Worm (Caenorhabditis elegans): Measurements from ENCODE around the gene C06B8.2.

Gene C06B8.2

ce11 chrV:15511613-15512216 lies 33.2 kb upstream of the C06B8.2 start, which contains the start of gene rpl-38 (continued):
- TF ChIP-seq ceh-9 (tag; optimal IDR thresholded peaks at IDR 0.05): no peak
- TF ChIP-seq C08G9.2 (tag; optimal IDR thresholded peaks at IDR 0.05): no peak
- TF ChIP-seq lin-11 (tag; optimal IDR thresholded peaks at IDR 0.05): no peak
- TF ChIP-seq unc-42 (tag; optimal IDR thresholded peaks at IDR 0.05): peak; percentile 94
- no peak for TF ChIP-seq npax-4 (tag; optimal IDR thresholded peaks at IDR 0.05)
- TF ChIP-seq dve-1 (tag; optimal IDR thresholded peaks at IDR 0.05): no peak
- no peak for TF ChIP-seq hlh-8 (tag; optimal IDR thresholded peaks at IDR 0.05)
- no peak for TF ChIP-seq sdc-2 (tag; optimal IDR thresholded peaks at IDR 0.05)
- peak; percentile 38 for TF ChIP-seq ceh-18 (tag; optimal IDR thresholded peaks at IDR 0.05)
- TF ChIP-seq ztf-16 (tag; optimal IDR thresholded peaks at IDR 0.05): no peak
- TF ChIP-seq fkh-10 (GFP tag; optimal IDR thresholded peaks at IDR 0.05): no peak
- peak; percentile 90 for TF ChIP-seq nfya-1 (tag; optimal IDR thresholded peaks at IDR 0.05)
- TF ChIP-seq ceh-34 (tag; optimal IDR thresholded peaks at IDR 0.05): peak; percentile 37
- no peak for TF ChIP-seq ceh-48 (tag; optimal IDR thresholded peaks at IDR 0.05)
- no peak for TF ChIP-seq ceh-22 (tag; optimal IDR thresholded peaks at IDR 0.05)
- TF ChIP-seq pros-1 (tag; optimal IDR thresholded peaks at IDR 0.05): no peak
- no peak for TF ChIP-seq madf-2 (tag; optimal IDR thresholded peaks at IDR 0.05)
- TF ChIP-seq ceh-24 (tag; optimal IDR thresholded peaks at IDR 0.05): no peak
- TF ChIP-seq ceh-31 (tag; optimal IDR thresholded peaks at IDR 0.05): peak; percentile 56
- no peak for TF ChIP-seq ceh-14 (tag; optimal IDR thresholded peaks at IDR 0.05)

- TF ChIP-seq ceh-14 (tag; optimal IDR thresholded peaks at IDR 0.05): peak; percentile 12
- TF ChIP-seq ama-1 (optimal IDR thresholded peaks at IDR 0.05): no peak
- peak; percentile 51 for TF ChIP-seq che-1 (tag; optimal IDR thresholded peaks at IDR 0.05)
- TF ChIP-seq ceh-9 (tag; optimal IDR thresholded peaks at IDR 0.05): no peak
- TF ChIP-seq ceh-6 (GFP tag; optimal IDR thresholded peaks at IDR 0.05): peak; percentile 11
- peak; percentile 42 for TF ChIP-seq nhr-232 (tag; optimal IDR thresholded peaks at IDR 0.05)
- no peak for TF ChIP-seq ahr-1 (tag; optimal IDR thresholded peaks at IDR 0.05)
- TF ChIP-seq T23F11.4 (GFP tag; optimal IDR thresholded peaks at IDR 0.05): peak; percentile 26
- TF ChIP-seq dve-1 (tag; optimal IDR thresholded peaks at IDR 0.05): peak; percentile 2
- TF ChIP-seq lim-6 (tag; optimal IDR thresholded peaks at IDR 0.05): no peak
- no peak for TF ChIP-seq madf-2 (tag; optimal IDR thresholded peaks at IDR 0.05)
- no peak for TF ChIP-seq pha-2 (tag; optimal IDR thresholded peaks at IDR 0.05)
- no peak for TF ChIP-seq Y22D7AL.16 (tag; optimal IDR thresholded peaks at IDR 0.05)
- no peak for TF ChIP-seq zip-5 (tag; optimal IDR thresholded peaks at IDR 0.05)
- TF ChIP-seq sdc-2 (tag; optimal IDR thresholded peaks at IDR 0.05): no peak
- TF ChIP-seq dmd-4 (tag; optimal IDR thresholded peaks at IDR 0.05; ENCODE audit: borderline replicate concordance): no peak
- no peak for TF ChIP-seq unc-86 (tag; optimal IDR thresholded peaks at IDR 0.05)
- TF ChIP-seq ceh-30 (tag; optimal IDR thresholded peaks at IDR 0.05): no peak
- no peak for TF ChIP-seq npax-4 (tag; optimal IDR thresholded peaks at IDR 0.05)
- no peak for TF ChIP-seq ceh-22 (tag; optimal IDR thresholded peaks at IDR 0.05)
- no peak for TF ChIP-seq tbx-7 (tag; optimal IDR thresholded peaks at IDR 0.05)
- TF ChIP-seq sox-2 (GFP tag; IDR thresholded peaks at IDR 0.05): no peak
- TF ChIP-seq unc-42 (tag; optimal IDR thresholded peaks at IDR 0.05): no peak
- peak; percentile 39 for TF ChIP-seq ceh-2 (tag; optimal IDR thresholded peaks at IDR 0.05)
- TF ChIP-seq ceh-48 (tag; optimal IDR thresholded peaks at IDR 0.05): peak; percentile 27
- no peak for TF ChIP-seq ref-2 (tag; optimal IDR thresholded peaks at IDR 0.05)
- no peak for TF ChIP-seq syd-9 (tag; optimal IDR thresholded peaks at IDR 0.05)
- no peak for TF ChIP-seq rnt-1 (tag; optimal IDR thresholded peaks at IDR 0.05)
- no peak for TF ChIP-seq elt-4 (tag; optimal IDR thresholded peaks at IDR 0.05)
- no peak for TF ChIP-seq ceh-24 (tag; optimal IDR thresholded peaks at IDR 0.05)
- no peak for TF ChIP-seq ttx-3 (tag; optimal IDR thresholded peaks at IDR 0.05)
- TF ChIP-seq pha-4 (tag; optimal IDR thresholded peaks at IDR 0.05): no peak
- TF ChIP-seq elt-2 (tag; optimal IDR thresholded peaks at IDR 0.05): no peak
- no peak for TF ChIP-seq K02D7.2 (tag; optimal IDR thresholded peaks at IDR 0.05)
- peak; percentile 38 for TF ChIP-seq nfya-1 (tag; optimal IDR thresholded peaks at IDR 0.05)
- TF ChIP-seq nhr-11 (tag; optimal IDR thresholded peaks at IDR 0.05): no peak
- no peak for TF ChIP-seq fkh-6 (tag; optimal IDR thresholded peaks at IDR 0.05)
- no peak for TF ChIP-seq fax-1 (tag; optimal IDR thresholded peaks at IDR 0.05)
- TF ChIP-seq unc-55 (GFP tag; optimal IDR thresholded peaks at IDR 0.05): no peak
- no peak for TF ChIP-seq eyg-1 (tag; optimal IDR thresholded peaks at IDR 0.05)
- no peak for TF ChIP-seq lin-11 (tag; optimal IDR thresholded peaks at IDR 0.05)
- peak; percentile 22 for TF ChIP-seq ceh-34 (tag; optimal IDR thresholded peaks at IDR 0.05)
- no peak for TF ChIP-seq hlh-15 (tag; optimal IDR thresholded peaks at IDR 0.05)
- peak; percentile 38 for TF ChIP-seq tbx-2 (tag; optimal IDR thresholded peaks at IDR 0.05)
These were observed 26.5 kb upstream of the C06B8.2 start for ce11 chrV:15505068-15505467.

Data from whole organism, late embryonic.